Fruit fly (Drosophila melanogaster): ENCODE measurements around the gene PGRP-LE.
"Not testable (repeated sequence)": the region's sequence is repeated elsewhere in the genome, so short reads cannot be mapped to it uniquely, and the experiment has no call there.

The PGRP-LE gene

dm6 chrX:15807915-15808314 lies 4.2 kb upstream of the PGRP-LE start:
- TF ChIP-seq Hr83 (GFP tag; optimal IDR thresholded peaks at IDR 0.05; ENCODE audit: poor library complexity, severe bottlenecking) (no peak), sv (GFP tag; optimal IDR thresholded peaks at IDR 0.05) (no peak), Jra (GFP tag; optimal IDR thresholded peaks at IDR 0.05) (no peak), Rel (GFP tag; optimal IDR thresholded peaks at IDR 0.05) (no peak), Rel (tag; optimal IDR thresholded peaks at IDR 0.05) (no peak), dsf (GFP tag; optimal IDR thresholded peaks at IDR 0.05; ENCODE audit: borderline replicate concordance) (no peak), Vsx2 (GFP tag; optimal IDR thresholded peaks at IDR 0.05; ENCODE audit: partially characterized antibody) (no peak)

- TF ChIP-seq fru (GFP tag; optimal IDR thresholded peaks at IDR 0.05) (no peak), dsf (GFP tag; optimal IDR thresholded peaks at IDR 0.05; ENCODE audit: borderline replicate concordance) (no peak), dmrt93B (GFP tag; optimal IDR thresholded peaks at IDR 0.05) (no peak), brk (GFP tag; optimal IDR thresholded peaks at IDR 0.05) (no peak), Hr78 (GFP tag; optimal IDR thresholded peaks at IDR 0.05) (no peak), dl (GFP tag; optimal IDR thresholded peaks at IDR 0.05; ENCODE audit: insufficient read depth in 1 of 2, partially characterized antibody in 2 of 2) (no peak), foxo (GFP tag; optimal IDR thresholded peaks at IDR 0.05) (no peak), Abd-B (GFP tag; optimal IDR thresholded peaks at IDR 0.05) (no peak), ey (GFP tag; optimal IDR thresholded peaks at IDR 0.05) (no peak), Hr83 (GFP tag; optimal IDR thresholded peaks at IDR 0.05; ENCODE audit: poor library complexity, severe bottlenecking) (no peak), Mio (GFP tag; optimal IDR thresholded peaks at IDR 0.05) (no peak), lola (GFP tag; optimal IDR thresholded peaks at IDR 0.05) (no peak)
Observed at dm6 chrX:15805523-15805922, 1.8 kb upstream of the PGRP-LE start.

dm6 chrX:15804790-15805189 lies 1.1 kb upstream of the PGRP-LE start:
- no peak for TF ChIP-seq psq (GFP tag; optimal IDR thresholded peaks at IDR 0.05)
- TF ChIP-seq sv (GFP tag; optimal IDR thresholded peaks at IDR 0.05), result no peak
- TF ChIP-seq br (GFP tag; optimal IDR thresholded peaks at IDR 0.05), result no peak
- TF ChIP-seq rgr (GFP tag; optimal IDR thresholded peaks at IDR 0.05), result no peak
- TF ChIP-seq GATAd (GFP tag; optimal IDR thresholded peaks at IDR 0.05), result no peak
- no peak for TF ChIP-seq Myc (optimal IDR thresholded peaks at IDR 0.05)
- TF ChIP-seq Mio (GFP tag; optimal IDR thresholded peaks at IDR 0.05), result no peak
- TF ChIP-seq Hr78 (GFP tag; optimal IDR thresholded peaks at IDR 0.05), result no peak
- no peak for TF ChIP-seq Dif (GFP tag; optimal IDR thresholded peaks at IDR 0.05; ENCODE audit: partially characterized antibody)
- no peak for TF ChIP-seq Jra (GFP tag; optimal IDR thresholded peaks at IDR 0.05)
- no peak for TF ChIP-seq CG32264 (GFP tag; optimal IDR thresholded peaks at IDR 0.05)
- TF ChIP-seq OdsH (GFP tag; optimal IDR thresholded peaks at IDR 0.05), result no peak

- peak; percentile 59 for TF ChIP-seq woc (GFP tag; optimal IDR thresholded peaks at IDR 0.05)
- TF ChIP-seq rgr (GFP tag; optimal IDR thresholded peaks at IDR 0.05), result peak; percentile 6
- TF ChIP-seq Rel (GFP tag; optimal IDR thresholded peaks at IDR 0.05), result no peak
- TF ChIP-seq Rel (tag; optimal IDR thresholded peaks at IDR 0.05), result peak; percentile 89
- TF ChIP-seq Sp1 (GFP tag; optimal IDR thresholded peaks at IDR 0.05), result peak; percentile 48
- TF ChIP-seq Jra (GFP tag; optimal IDR thresholded peaks at IDR 0.05), result peak; percentile 11
- TF ChIP-seq sage (GFP tag; optimal IDR thresholded peaks at IDR 0.05), result no peak
- peak; percentile 10 for TF ChIP-seq psq (GFP tag; optimal IDR thresholded peaks at IDR 0.05)
- TF ChIP-seq dmrt93B (GFP tag; optimal IDR thresholded peaks at IDR 0.05), result no peak
- TF ChIP-seq N (GFP tag; optimal IDR thresholded peaks at IDR 0.05), result no peak
- TF ChIP-seq Mio (GFP tag; optimal IDR thresholded peaks at IDR 0.05), result no peak
- TF ChIP-seq HLH106 (tag; optimal IDR thresholded peaks at IDR 0.05), result peak; percentile 37
- TF ChIP-seq foxo (GFP tag; optimal IDR thresholded peaks at IDR 0.05), result peak in 1 of 2 experiments; percentile 35
- TF ChIP-seq fru (GFP tag; optimal IDR thresholded peaks at IDR 0.05), result no peak
Observed at dm6 chrX:15802880-15803650, 615 bp downstream of the PGRP-LE start.

dm6 chrX:15799085-15799557 lies 4.6 kb downstream of the PGRP-LE start, which contains the start of the genes sordd2 and CG15602:
Gene sordd2, minus strand, starts transcription at chrX:15799162.
Gene CG15602, plus strand, starts transcription at chrX:15799426.
- not testable (repeated sequence) for TF ChIP-seq Dif (GFP tag; optimal IDR thresholded peaks at IDR 0.05; ENCODE audit: partially characterized antibody); CG9705 (GFP tag; optimal IDR thresholded peaks at IDR 0.05); Hr83 (GFP tag; optimal IDR thresholded peaks at IDR 0.05; ENCODE audit: poor library complexity, severe bottlenecking)
